Fruit fly (Drosophila melanogaster): ENCODE results near the gene Nelf-A.
A peak's percentile ranks its signal among the peaks of the same experiment; 100 is the strongest.

Nelf-A gene

dm6 chr3R:21271208-21271607 is 47.7 kb downstream of the Nelf-A start (continued):
- TF ChIP-seq CG16863 (GFP tag; optimal IDR thresholded peaks at IDR 0.05) (no peak), Trl (optimal IDR thresholded peaks at IDR 0.05) (no peak), Trl (GFP tag; optimal IDR thresholded peaks at IDR 0.05) (no peak), tin (GFP tag; optimal IDR thresholded peaks at IDR 0.05) (no peak), CG11085 (GFP tag; IDR thresholded peaks at IDR 0.05) (no peak), dan (GFP tag; IDR thresholded peaks at IDR 0.05) (no peak), stc (GFP tag; IDR thresholded peaks at IDR 0.05) (no peak), CG2875 (GFP tag; optimal IDR thresholded peaks at IDR 0.05) (peak; percentile 44), Sin3A (optimal IDR thresholded peaks at IDR 0.05) (no peak), Opbp (GFP tag; IDR thresholded peaks at IDR 0.05; ENCODE audit: partially characterized antibody) (no peak), slou (GFP tag; optimal IDR thresholded peaks at IDR 0.05) (no peak), CG11723 (GFP tag; optimal IDR thresholded peaks at IDR 0.05) (no peak), so (GFP tag; IDR thresholded peaks at IDR 0.05) (0 out of 3 replicates have a peak, but pooled peaks have one; percentile 17), Pdp1 (GFP tag; optimal IDR thresholded peaks at IDR 0.05) (no peak), fu2 (GFP tag; optimal IDR thresholded peaks at IDR 0.05) (no peak), lov (optimal IDR thresholded peaks at IDR 0.05) (no peak), lov (GFP tag; IDR thresholded peaks at IDR 0.05) (no peak), Lhr (GFP tag; optimal IDR thresholded peaks at IDR 0.05) (no peak), cg (GFP tag; optimal IDR thresholded peaks at IDR 0.05) (no peak), ATbp (GFP tag; optimal IDR thresholded peaks at IDR 0.05) (peak; percentile 75), HmgZ (tag; optimal IDR thresholded peaks at IDR 0.05) (peak; percentile 17), gsb-n (tag; optimal IDR thresholded peaks at IDR 0.05) (no peak), CG3407 (GFP tag; optimal IDR thresholded peaks at IDR 0.05) (peak; percentile 32), Hr39 (optimal IDR thresholded peaks at IDR 0.05) (no peak), gsb (GFP tag; IDR thresholded peaks at IDR 0.05) (no peak), CG11398 (GFP tag; optimal IDR thresholded peaks at IDR 0.05) (no peak), run (tag; optimal IDR thresholded peaks at IDR 0.05) (no peak), dimm (GFP tag; IDR thresholded peaks at IDR 0.05) (no peak), CG15601 (tag; optimal IDR thresholded peaks at IDR 0.05) (peak; percentile 49), aop (GFP tag; IDR thresholded peaks at IDR 0.05) (no peak), CG10321 (GFP tag; IDR thresholded peaks at IDR 0.05) (no peak), CG17359 (tag; optimal IDR thresholded peaks at IDR 0.05) (peak; percentile 41), CG12219 (GFP tag; optimal IDR thresholded peaks at IDR 0.05) (peak; percentile 35), CG6175 (GFP tag; IDR thresholded peaks at IDR 0.05) (no peak), kni (GFP tag; optimal IDR thresholded peaks at IDR 0.05) (no peak), CG1024 (GFP tag; IDR thresholded peaks at IDR 0.05) (no peak), ap (GFP tag; IDR thresholded peaks at IDR 0.05) (no peak), esg (GFP tag; conservative IDR thresholded peaks at IDR 0.05) (no peak), CG10209 (GFP tag; optimal IDR thresholded peaks at IDR 0.05) (peak; percentile 18), CG12071 (GFP tag; optimal IDR thresholded peaks at IDR 0.05) (peak; percentile 30), Poxn (GFP tag; IDR thresholded peaks at IDR 0.05) (no peak), CG8290 (GFP tag; optimal IDR thresholded peaks at IDR 0.05) (no peak), CG8290 (tag; optimal IDR thresholded peaks at IDR 0.05) (peak in 1 of 2 experiments; percentile 30), Usf (GFP tag; optimal IDR thresholded peaks at IDR 0.05) (no peak), hkb (optimal IDR thresholded peaks at IDR 0.05) (no peak), hkb (GFP tag; IDR thresholded peaks at IDR 0.05) (peak; percentile 47; the same call in 1 of the 2 replicates), CG14441 (GFP tag; IDR thresholded peaks at IDR 0.05) (no peak), Sry-δ (GFP tag; optimal IDR thresholded peaks at IDR 0.05) (no peak), CG3281 (GFP tag; optimal IDR thresholded peaks at IDR 0.05) (peak; percentile 11), CG1233 (GFP tag; optimal IDR thresholded peaks at IDR 0.05) (peak; percentile 35), Myb (GFP tag; optimal IDR thresholded peaks at IDR 0.05) (no peak), CG4404 (GFP tag; IDR thresholded peaks at IDR 0.05) (no peak), CG10654 (GFP tag; optimal IDR thresholded peaks at IDR 0.05) (no peak), CG10959 (GFP tag; IDR thresholded peaks at IDR 0.05) (no peak), CG3838 (GFP tag; optimal IDR thresholded peaks at IDR 0.05) (peak; percentile 26)
